Worm (Caenorhabditis elegans) whole organism, young adult: ENCODE data around the gene dhs-13.

Experiments
- B0019.2 ChIP-seq: fragments of 200-800 bp; sonication (Bioruptor generic); conservative IDR thresholded peaks from 2 replicates; pipeline ENCODE4 v1.3.6; 2022; ENCODE audit warnings: missing genetic modification reagents, missing genetic modification characterization, missing compliant biosample characterization
- B0261.1 ChIP-seq: sonication (generic microtip); optimal IDR thresholded peaks from 2 replicates; lab custom pipeline; 2016; ENCODE audit warnings: mild to moderate bottlenecking, missing genetic modification characterization, moderate library complexity, missing compliant biosample characterization
- Y53G8AR.9 ChIP-seq: fragments of 200-800 bp; sonication (Bioruptor generic); conservative IDR thresholded peaks from 2 replicates; pipeline ENCODE4 v1.3.6; 2022; ENCODE audit warnings: missing genetic modification reagents, missing genetic modification characterization, missing compliant biosample characterization
- attf-5 ChIP-seq: fragments of 200-800 bp; sonication (Bioruptor generic); optimal IDR thresholded peaks from 2 replicates; lab custom pipeline; 2018; ENCODE audit warnings: mild to moderate bottlenecking, missing genetic modification characterization, missing compliant biosample characterization
- ceh-40 ChIP-seq: fragments of 200-800 bp; sonication (Bioruptor generic); IDR thresholded peaks from 2 replicates; pipeline ENCODE4 v1.3.6; 2022; ENCODE audit warnings: missing genetic modification characterization, missing compliant biosample characterization
- dpff-1 ChIP-seq: sonication (generic microtip); optimal IDR thresholded peaks from 2 replicates; lab custom pipeline; 2017; ENCODE audit warnings: mild to moderate bottlenecking, missing genetic modification characterization, missing compliant biosample characterization
- gei-17 ChIP-seq: fragments of 200-800 bp; sonication (Bioruptor generic); optimal IDR thresholded peaks from 2 replicates; lab custom pipeline; 2018; ENCODE audit warnings: mild to moderate bottlenecking, missing genetic modification characterization, missing compliant biosample characterization
- lin-35 ChIP-seq, 3 experiments: fragments of 150-350 bp in 2 of 3; sonication (generic microtip) in 1 of 3; optimal IDR thresholded peaks; 2 replicates each; lab custom pipeline; 2014 to 2018; ENCODE audit warnings: missing biosample characterization in 3 of 3, missing genetic modification characterization in 3 of 3, missing genetic modification reagents in 3 of 3
- pbrm-1 ChIP-seq: fragments of 200-800 bp; sonication (Bioruptor generic); IDR thresholded peaks from 2 replicates; pipeline ENCODE4 v1.3.6; 2022; ENCODE audit warnings: missing genetic modification reagents, missing genetic modification characterization, missing compliant biosample characterization
- pha-4 ChIP-seq: fragments of 150-350 bp; sonication (generic microtip); optimal IDR thresholded peaks from 2 replicates; lab custom pipeline; 2014; ENCODE audit warnings: missing biosample characterization, missing genetic modification reagents, missing genetic modification characterization
- rpc-1 ChIP-seq, 2 experiments: fragments of 150-350 bp in 1 of 2; sonication (generic microtip) in 1 of 2; optimal IDR thresholded peaks; 2 replicates each; lab custom pipeline; 2014 to 2018; ENCODE audit warnings: missing biosample characterization in 1 of 2, missing genetic modification characterization in 1 of 2, missing genetic modification reagents in 1 of 2, missing genotype in 1 of 2
- snpc-1.3 ChIP-seq: sonication (generic microtip); optimal IDR thresholded peaks from 2 replicates; lab custom pipeline; 2017; ENCODE audit warnings: missing genetic modification characterization, mild to moderate bottlenecking, missing compliant biosample characterization, antibody characterized with exemption, moderate library complexity, missing genotype, missing genetic modification reagents; ENCODE audit not compliant: insufficient read depth
- snpc-4 ChIP-seq, 5 experiments: fragments of 150-350 bp in 1 of 5; sonication (generic microtip) in 4 of 5; optimal IDR thresholded peaks; 2 replicates each; lab custom pipeline; 2014 to 2018; ENCODE audit warnings: missing genetic modification characterization in 5 of 5, missing biosample characterization in 3 of 5, antibody characterized with exemption in 2 of 5, mild to moderate bottlenecking in 2 of 5, missing compliant biosample characterization in 2 of 5, missing genotype in 2 of 5, moderate library complexity in 2 of 5, missing genetic modification reagents in 1 of 5

- TF ChIP-seq B0019.2 (GFP tag; lab: Robert Waterston, UW) (no peak), B0261.1 (tag; lab: Kevin White, UChicago) (no peak), attf-5 (GFP tag; lab: Kevin White, UChicago) (no peak), pbrm-1 (GFP tag; lab: Robert Waterston, UW) (no peak), pha-4 (no peak), ceh-40 (GFP tag; lab: Robert Waterston, UW) (no peak), lin-35 (GFP tag; optimal IDR thresholded peaks at IDR 0.05; lab: Kevin White, UChicago) (no peak), snpc-4 (GFP tag; optimal IDR thresholded peaks at IDR 0.05; lab: Kevin White, UChicago) (no peak), snpc-4 (tag; optimal IDR thresholded peaks at IDR 0.05; lab: Kevin White, UChicago) (no peak), snpc-1.3 (tag; lab: Kevin White, UChicago) (no peak), Y53G8AR.9 (GFP tag; lab: Robert Waterston, UW) (no peak), rpc-1 (optimal IDR thresholded peaks at IDR 0.05; lab: Kevin White, UChicago) (peak; percentile 45), rpc-1 (tag; optimal IDR thresholded peaks at IDR 0.05; lab: Kevin White, UChicago) (no peak), gei-17 (GFP tag; lab: Kevin White, UChicago) (no peak), dpff-1 (tag; lab: Kevin White, UChicago) (no peak)
These were observed 33.4 kb upstream of the dhs-13 start, which contains the start of the genes hsp-16.2 and hsp-16.41 for ce11 chrV:1804645-1805559.
